Worm (Caenorhabditis elegans) whole organism, L4/young adult: ENCODE results near the gene slc-17.7.

Source experiments
- dao-5 ChIP-seq: sonication (generic microtip); optimal IDR thresholded peaks from 2 replicates; lab custom pipeline; 2016; ENCODE audit warnings: missing genotype, missing genetic modification characterization, moderate library complexity, missing compliant biosample characterization
- him-1 ChIP-seq: sonication (generic microtip); optimal IDR thresholded peaks from 2 replicates; lab custom pipeline; 2016; ENCODE audit warnings: missing genotype, missing genetic modification reagents, missing genetic modification characterization, missing compliant biosample characterization

ce11 chrV:9260411-9260810 is 5.9 kb downstream of the slc-17.7 start:
- TF ChIP-seq him-1 (tag; lab: Kevin White, UChicago), result no peak
- TF ChIP-seq dao-5 (tag; lab: Kevin White, UChicago), result no peak
